Fruit fly (Drosophila melanogaster) whole organism, adult: ENCODE measurements around the gene CG17781.

ENCODE experiments used
- ovo ChIP-seq: fragments of 200-800 bp; sonication (Bioruptor generic); optimal IDR thresholded peaks from 2 replicates; lab custom pipeline; 2016; ENCODE audit warnings: missing biosample characterization, missing genetic modification characterization
- toe ChIP-seq: fragments of 200-800 bp; sonication (Bioruptor generic); optimal IDR thresholded peaks from 2 replicates; lab custom pipeline; 2016; ENCODE audit warnings: missing biosample characterization, missing genetic modification characterization

dm6 chr3R:24372662-24373061, 2.8 kb downstream of the CG17781 start, which contains the start of gene CG17782:
- no peak for TF ChIP-seq toe (GFP tag; lab: Kevin White, UChicago)
- TF ChIP-seq ovo (GFP tag; lab: Kevin White, UChicago), result no peak
